Fruit fly (Drosophila melanogaster) whole organism, adult: ENCODE data around the gene CG32369.
A peak's percentile ranks its signal among the peaks of the same experiment; 100 is the strongest.

Experiments
- CG11617 ChIP-seq: fragments of 200-800 bp; sonication (Bioruptor generic); optimal IDR thresholded peaks from 2 replicates; lab custom pipeline; 2017; ENCODE audit warnings: mild to moderate bottlenecking, missing biosample characterization, missing genetic modification reagents, missing genetic modification characterization
- CG12768 ChIP-seq: fragments of 200-800 bp; sonication (Bioruptor generic); optimal IDR thresholded peaks from 2 replicates; lab custom pipeline; 2017; ENCODE audit warnings: missing biosample characterization, missing genetic modification characterization, mild to moderate bottlenecking, moderate library complexity, missing genetic modification reagents
- CG14711 ChIP-seq: fragments of 200-800 bp; sonication (Bioruptor generic); optimal IDR thresholded peaks from 2 replicates; lab custom pipeline; 2018; ENCODE audit warnings: missing biosample characterization, mild to moderate bottlenecking, missing genetic modification characterization, moderate library complexity
- CG1620 ChIP-seq: fragments of 200-800 bp; sonication (Bioruptor generic); optimal IDR thresholded peaks from 2 replicates; lab custom pipeline; 2016; ENCODE audit warnings: missing biosample characterization, missing genetic modification characterization
- CG33017 ChIP-seq: fragments of 200-800 bp; sonication (Bioruptor generic); optimal IDR thresholded peaks from 2 replicates; lab custom pipeline; 2018; ENCODE audit warnings: missing biosample characterization, mild to moderate bottlenecking, missing genetic modification characterization, moderate library complexity
- CG5204 ChIP-seq: fragments of 200-800 bp; sonication (Bioruptor generic); optimal IDR thresholded peaks from 2 replicates; lab custom pipeline; 2016; ENCODE audit warnings: missing biosample characterization, missing genetic modification characterization
- CG7045 ChIP-seq: fragments of 200-800 bp; sonication (Bioruptor generic); optimal IDR thresholded peaks from 2 replicates; lab custom pipeline; 2017; ENCODE audit warnings: missing biosample characterization, mild to moderate bottlenecking, missing genetic modification characterization
- CG7101 ChIP-seq: fragments of 200-800 bp; sonication (Bioruptor generic); optimal IDR thresholded peaks from 2 replicates; lab custom pipeline; 2018; ENCODE audit warnings: missing biosample characterization, mild to moderate bottlenecking, missing genetic modification characterization, moderate library complexity
- Clk ChIP-seq: fragments of 200-800 bp; sonication (Bioruptor generic); optimal IDR thresholded peaks from 2 replicates; lab custom pipeline; 2017; ENCODE audit warnings: missing biosample characterization, missing genetic modification characterization
- Crg-1 ChIP-seq: fragments of 200-800 bp; sonication (Bioruptor generic); optimal IDR thresholded peaks from 2 replicates; lab custom pipeline; 2016; ENCODE audit warnings: missing biosample characterization, missing genetic modification characterization
- Hr96 ChIP-seq: fragments of 200-800 bp; sonication (Bioruptor generic); optimal IDR thresholded peaks from 2 replicates; lab custom pipeline; 2016; ENCODE audit warnings: missing biosample characterization, missing genetic modification characterization
- Mnt ChIP-seq: fragments of 200-800 bp; sonication (Bioruptor generic); optimal IDR thresholded peaks from 2 replicates; lab custom pipeline; 2016; ENCODE audit warnings: missing biosample characterization, mild to moderate bottlenecking, missing genetic modification characterization
- bab1 ChIP-seq: fragments of 200-800 bp; sonication (Bioruptor generic); optimal IDR thresholded peaks from 3 replicates; lab custom pipeline; 2019; ENCODE audit warnings: missing biosample characterization, mild to moderate bottlenecking, missing genetic modification characterization, moderate library complexity
- cic ChIP-seq: fragments of 200-800 bp; sonication (Bioruptor generic); optimal IDR thresholded peaks from 2 replicates; lab custom pipeline; 2017; ENCODE audit warnings: missing biosample characterization, mild to moderate bottlenecking, missing genetic modification characterization, moderate library complexity
- cnc ChIP-seq, 2 experiments: fragments of >200 bp; optimal IDR thresholded peaks; 2 replicates each; lab custom pipeline; 2017
- kay ChIP-seq: fragments of 200-800 bp; sonication (Bioruptor generic); peaks from one replicate; lab custom pipeline; 2016; ENCODE audit warnings: missing biosample characterization, missing genetic modification characterization, borderline replicate concordance
- ovo ChIP-seq: fragments of 200-800 bp; sonication (Bioruptor generic); optimal IDR thresholded peaks from 2 replicates; lab custom pipeline; 2016; ENCODE audit warnings: missing biosample characterization, missing genetic modification characterization
- pad ChIP-seq: fragments of 200-800 bp; sonication (Bioruptor generic); optimal IDR thresholded peaks from 3 replicates; lab custom pipeline; 2017; ENCODE audit warnings: missing biosample characterization, missing genetic modification characterization, mild to moderate bottlenecking, moderate library complexity, missing genetic modification reagents
- tj ChIP-seq: fragments of 200-800 bp; sonication (Bioruptor generic); optimal IDR thresholded peaks from 3 replicates; lab custom pipeline; 2017; ENCODE audit warnings: missing biosample characterization, mild to moderate bottlenecking, missing genetic modification characterization, moderate library complexity
- toe ChIP-seq: fragments of 200-800 bp; sonication (Bioruptor generic); optimal IDR thresholded peaks from 2 replicates; lab custom pipeline; 2016; ENCODE audit warnings: missing biosample characterization, missing genetic modification characterization

The CG32369 gene

DNA sequence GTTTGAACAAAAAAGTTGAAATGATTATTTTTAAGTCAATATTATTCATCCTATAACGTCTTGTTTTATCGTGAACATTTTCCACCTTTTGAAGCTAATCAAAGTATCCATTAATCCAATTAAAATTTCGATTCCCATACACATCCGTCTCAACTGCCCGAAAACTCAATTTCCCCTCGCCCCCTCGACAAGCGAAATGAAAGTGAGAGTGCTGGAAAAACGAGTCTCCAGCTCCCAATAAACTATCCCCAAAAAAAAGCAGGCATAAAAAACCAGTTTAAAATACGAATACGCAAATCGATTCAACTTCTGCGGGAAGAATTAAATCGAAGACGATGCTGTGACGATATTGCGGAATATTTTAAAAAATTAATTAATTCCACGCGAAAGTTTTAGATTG is 11.5 kb upstream of the CG32369 start:
- TF ChIP-seq pad (GFP tag; lab: Kevin White, UChicago): no peak
- no peak for TF ChIP-seq ovo (GFP tag; lab: Kevin White, UChicago)
- TF ChIP-seq tj (GFP tag; lab: Kevin White, UChicago): no peak
- no peak for TF ChIP-seq Crg-1 (GFP tag; lab: Kevin White, UChicago)
- TF ChIP-seq CG7101 (tag; lab: Kevin White, UChicago): no peak
- no peak for TF ChIP-seq CG11617 (GFP tag; lab: Kevin White, UChicago)
- no peak for TF ChIP-seq cnc (optimal IDR thresholded peaks at IDR 0.05; lab: Kevin White, UChicago)
- no peak for TF ChIP-seq kay (GFP tag; lab: Kevin White, UChicago)
- no peak for TF ChIP-seq CG7045
- no peak for TF ChIP-seq Hr96 (GFP tag; lab: Kevin White, UChicago)
- no peak for TF ChIP-seq CG12768 (GFP tag; lab: Kevin White, UChicago)
- no peak for TF ChIP-seq bab1 (GFP tag; lab: Kevin White, UChicago)
- TF ChIP-seq Mnt (GFP tag; lab: Kevin White, UChicago): no peak
- TF ChIP-seq Clk (GFP tag; lab: Kevin White, UChicago): no peak

DNA sequence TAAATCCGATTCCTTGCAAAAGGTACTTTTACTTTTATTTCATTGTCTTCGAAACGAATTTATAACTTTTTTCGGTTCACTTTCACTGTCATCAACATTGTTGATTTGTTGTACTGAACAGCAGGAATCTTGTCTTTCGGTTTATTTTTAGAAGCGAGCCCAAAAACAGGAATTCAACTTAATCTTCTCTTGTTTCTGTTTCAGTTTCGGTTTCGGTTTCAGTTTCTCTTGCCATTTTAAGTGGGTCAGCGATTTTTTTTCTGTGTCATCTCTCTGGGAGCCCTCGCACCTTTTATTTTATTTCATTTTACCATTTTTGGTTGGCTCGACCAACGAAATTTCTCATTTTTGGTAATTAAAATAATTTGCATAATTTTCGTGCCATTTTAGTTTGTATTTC is 10.6 kb upstream of the CG32369 start:
- TF ChIP-seq tj (GFP tag; lab: Kevin White, UChicago): peak; percentile 86
- no peak for TF ChIP-seq CG33017 (tag; lab: Kevin White, UChicago)
- no peak for TF ChIP-seq Hr96 (GFP tag; lab: Kevin White, UChicago)
- no peak for TF ChIP-seq CG11617 (GFP tag; lab: Kevin White, UChicago)

dm6 chr3L:7818473-7818980 is 8.9 kb upstream of the CG32369 start:
- TF ChIP-seq bab1 (GFP tag; lab: Kevin White, UChicago) (no peak), tj (GFP tag; lab: Kevin White, UChicago) (no peak), pad (GFP tag; lab: Kevin White, UChicago) (no peak)

DNA sequence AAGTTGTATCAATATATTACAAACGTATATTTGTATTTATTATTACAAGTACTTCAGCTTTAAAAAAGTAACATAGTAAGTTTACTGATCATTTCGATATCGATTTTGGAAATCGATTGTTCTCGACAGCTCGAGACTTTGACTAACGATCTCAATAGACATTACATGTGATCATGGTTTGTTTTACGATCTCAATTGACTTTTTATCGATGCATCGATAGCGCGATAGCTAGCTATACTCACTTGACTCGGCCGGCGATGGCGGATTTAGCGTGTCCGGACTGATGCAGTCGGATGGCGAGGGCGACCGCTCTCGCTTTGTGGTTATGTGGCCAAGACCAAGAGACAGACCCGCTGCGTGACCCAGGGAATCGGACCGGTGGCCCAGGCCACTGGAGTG is 7.6 kb upstream of the CG32369 start:
- TF ChIP-seq kay (GFP tag; lab: Kevin White, UChicago): no peak
- TF ChIP-seq CG11617 (GFP tag; lab: Kevin White, UChicago): no peak
- TF ChIP-seq Crg-1 (GFP tag; lab: Kevin White, UChicago): no peak
- no peak for TF ChIP-seq Hr96 (GFP tag; lab: Kevin White, UChicago)
- TF ChIP-seq toe: no peak
- TF ChIP-seq Mnt (GFP tag; lab: Kevin White, UChicago): no peak
- no peak for TF ChIP-seq cnc (optimal IDR thresholded peaks at IDR 0.05; lab: Kevin White, UChicago)
- TF ChIP-seq CG7101 (tag; lab: Kevin White, UChicago): no peak
- TF ChIP-seq CG5204 (GFP tag; lab: Kevin White, UChicago): no peak
- no peak for TF ChIP-seq CG12768 (GFP tag; lab: Kevin White, UChicago)
- TF ChIP-seq tj (GFP tag; lab: Kevin White, UChicago): no peak
- TF ChIP-seq CG33017 (tag; lab: Kevin White, UChicago): no peak
- no peak for TF ChIP-seq CG1620 (GFP tag; lab: Kevin White, UChicago)
- TF ChIP-seq CG7045: no peak
- no peak for TF ChIP-seq Clk (GFP tag; lab: Kevin White, UChicago)
- TF ChIP-seq ovo (GFP tag; lab: Kevin White, UChicago): no peak
- TF ChIP-seq cic: no peak
- TF ChIP-seq CG14711: no peak
- no peak for TF ChIP-seq bab1 (GFP tag; lab: Kevin White, UChicago)

- TF ChIP-seq CG7101 (tag; lab: Kevin White, UChicago) (no peak), toe (no peak), cnc (optimal IDR thresholded peaks at IDR 0.05; lab: Kevin White, UChicago) (no peak), Hr96 (GFP tag; lab: Kevin White, UChicago) (no peak), CG33017 (tag; lab: Kevin White, UChicago) (no peak), kay (GFP tag; lab: Kevin White, UChicago) (peak; percentile 93), CG11617 (GFP tag; lab: Kevin White, UChicago) (no peak)
Measured at dm6 chr3L:7815956-7816355, 6.3 kb upstream of the CG32369 start.

- TF ChIP-seq bab1 (GFP tag; lab: Kevin White, UChicago): peak; percentile 30
- TF ChIP-seq kay (GFP tag; lab: Kevin White, UChicago): no peak
- no peak for TF ChIP-seq CG7101 (tag; lab: Kevin White, UChicago)
- TF ChIP-seq CG7045: no peak
- TF ChIP-seq tj (GFP tag; lab: Kevin White, UChicago): no peak
- peak; percentile 97 for TF ChIP-seq pad (GFP tag; lab: Kevin White, UChicago)
- TF ChIP-seq Crg-1 (GFP tag; lab: Kevin White, UChicago): no peak
Measured at dm6 chr3L:7813422-7813821, 3.8 kb upstream of the CG32369 start.

DNA sequence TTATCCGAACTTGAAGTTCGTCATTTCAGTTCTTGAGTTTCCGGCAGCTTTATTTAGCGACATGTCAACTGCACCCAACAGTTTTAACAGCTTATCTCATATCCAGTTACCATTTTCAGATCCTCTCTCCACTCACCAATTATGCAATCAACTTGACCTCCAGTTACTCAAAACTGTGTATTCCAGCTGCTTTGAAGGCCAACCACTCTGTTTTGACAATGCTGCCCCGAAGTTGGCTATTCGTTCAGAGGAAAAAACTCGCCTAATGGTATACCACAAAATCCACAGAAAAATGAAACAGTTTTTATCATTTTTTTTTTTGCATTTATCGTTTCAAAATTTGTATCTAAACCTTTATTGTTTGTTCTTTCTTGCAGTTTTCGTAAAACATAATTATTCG is 2.0 kb upstream of the CG32369 start:
- TF ChIP-seq cic (no peak), cnc (optimal IDR thresholded peaks at IDR 0.05; lab: Kevin White, UChicago) (no peak), Crg-1 (GFP tag; lab: Kevin White, UChicago) (no peak), Clk (GFP tag; lab: Kevin White, UChicago) (no peak), CG7101 (tag; lab: Kevin White, UChicago) (no peak), toe (no peak), CG7045 (no peak), CG12768 (GFP tag; lab: Kevin White, UChicago) (no peak), CG14711 (no peak)
